Fruit fly (Drosophila melanogaster): ENCODE data around the gene Mi-2.
A peak's percentile ranks its signal among the peaks of the same experiment; 100 is the strongest.

The Mi-2 gene

dm6 chr3L:19909234-19910053 is 571 bp downstream of the Mi-2 start (continued):
- no peak for TF ChIP-seq CG30431 (GFP tag; optimal IDR thresholded peaks at IDR 0.05)
- peak; percentile 54 for TF ChIP-seq BEAF-32 (GFP tag; optimal IDR thresholded peaks at IDR 0.05)
- no peak for TF ChIP-seq CG15073 (GFP tag; optimal IDR thresholded peaks at IDR 0.05)
- no peak for TF ChIP-seq nau (GFP tag; optimal IDR thresholded peaks at IDR 0.05)
- no peak for TF ChIP-seq Deaf1 (tag; optimal IDR thresholded peaks at IDR 0.05)
- TF ChIP-seq CG16815 (GFP tag; optimal IDR thresholded peaks at IDR 0.05) = no peak
- peak; percentile 27 for TF ChIP-seq Bteb2 (GFP tag; optimal IDR thresholded peaks at IDR 0.05)
- peak in 1 of 2 experiments; percentile 25 for TF ChIP-seq Hr51 (GFP tag; optimal IDR thresholded peaks at IDR 0.05)
- TF ChIP-seq slp2 (GFP tag; optimal IDR thresholded peaks at IDR 0.05) = no peak
- no peak for TF ChIP-seq ato (GFP tag; IDR thresholded peaks at IDR 0.05; ENCODE audit: partially characterized antibody)
- TF ChIP-seq CG15479 (GFP tag; optimal IDR thresholded peaks at IDR 0.05) = no peak
- no peak for TF ChIP-seq pum (GFP tag; optimal IDR thresholded peaks at IDR 0.05)
- no peak for TF ChIP-seq exex (tag; optimal IDR thresholded peaks at IDR 0.05)
- TF ChIP-seq CG8089 (GFP tag; optimal IDR thresholded peaks at IDR 0.05) = no peak
- TF ChIP-seq Taf1 (GFP tag; IDR thresholded peaks at IDR 0.05) = no peak
- no peak for TF ChIP-seq CG7786 (GFP tag; optimal IDR thresholded peaks at IDR 0.05)
- no peak for TF ChIP-seq CG8359 (GFP tag; optimal IDR thresholded peaks at IDR 0.05; ENCODE audit: borderline replicate concordance)
- TF ChIP-seq CG7839 (tag; optimal IDR thresholded peaks at IDR 0.05) = no peak
- no peak for TF ChIP-seq vvl (GFP tag; IDR thresholded peaks at IDR 0.05)
- no peak for TF ChIP-seq CG4854 (GFP tag; optimal IDR thresholded peaks at IDR 0.05)
- TF ChIP-seq bsh (GFP tag; optimal IDR thresholded peaks at IDR 0.05) = no peak
- TF ChIP-seq bowl (GFP tag; IDR thresholded peaks at IDR 0.05) = no peak
- no peak for TF ChIP-seq Dip2 (GFP tag; IDR thresholded peaks at IDR 0.05)
- TF ChIP-seq Hmx (GFP tag; optimal IDR thresholded peaks at IDR 0.05) = no peak
- no peak for TF ChIP-seq CG18619 (GFP tag; optimal IDR thresholded peaks at IDR 0.05)
- TF ChIP-seq Abd-B (GFP tag; optimal IDR thresholded peaks at IDR 0.05) = no peak
- TF ChIP-seq Fer2 (tag; optimal IDR thresholded peaks at IDR 0.05) = no peak
- TF ChIP-seq prd (optimal IDR thresholded peaks at IDR 0.05) = no peak
- no peak for TF ChIP-seq prd (GFP tag; IDR thresholded peaks at IDR 0.05)
- no peak for TF ChIP-seq inv (GFP tag; IDR thresholded peaks at IDR 0.05; ENCODE audit: partially characterized antibody)
- peak; percentile 32 for TF ChIP-seq CG4707 (GFP tag; optimal IDR thresholded peaks at IDR 0.05)
- TF ChIP-seq CG17385 (GFP tag; optimal IDR thresholded peaks at IDR 0.05) = no peak
- TF ChIP-seq en (GFP tag; optimal IDR thresholded peaks at IDR 0.05) = no peak
- no peak for TF ChIP-seq Bdp1 (GFP tag; optimal IDR thresholded peaks at IDR 0.05)
- TF ChIP-seq CG4617 (GFP tag; optimal IDR thresholded peaks at IDR 0.05; ENCODE audit: borderline replicate concordance) = peak; percentile 66
- TF ChIP-seq nerfin-1 (tag; optimal IDR thresholded peaks at IDR 0.05) = no peak
- no peak for TF ChIP-seq corto (GFP tag; optimal IDR thresholded peaks at IDR 0.05)
- no peak for TF ChIP-seq Rx (GFP tag; IDR thresholded peaks at IDR 0.05)
- no peak for TF ChIP-seq da (GFP tag; optimal IDR thresholded peaks at IDR 0.05)
- peak; percentile 15; the same call in 1 of the 3 replicates for TF ChIP-seq knrl (GFP tag; IDR thresholded peaks at IDR 0.05; ENCODE audit: partially characterized antibody)
- TF ChIP-seq chm (GFP tag; IDR thresholded peaks at IDR 0.05) = peak; percentile 60; the same call in 1 of the 2 replicates
- no peak for TF ChIP-seq B-H1 (GFP tag; IDR thresholded peaks at IDR 0.05)
- TF ChIP-seq dmrt99B (tag; optimal IDR thresholded peaks at IDR 0.05) = no peak
- TF ChIP-seq Ravus (GFP tag; IDR thresholded peaks at IDR 0.05) = no peak
- peak; percentile 65 for TF ChIP-seq CG14710 (tag; optimal IDR thresholded peaks at IDR 0.05)
- no peak for TF ChIP-seq pros (GFP tag; optimal IDR thresholded peaks at IDR 0.05)
- TF ChIP-seq so (GFP tag; IDR thresholded peaks at IDR 0.05) = no peak
- peak; percentile 40 for TF ChIP-seq CG3995 (GFP tag; optimal IDR thresholded peaks at IDR 0.05)
- TF ChIP-seq mirr (GFP tag; optimal IDR thresholded peaks at IDR 0.05) = peak; percentile 63

Data from whole organism, embryonic.